Worm (Caenorhabditis elegans): ENCODE data around the gene sand-1.
A peak's percentile ranks its signal among the peaks of the same experiment; 100 is the strongest.

The sand-1 gene

DNA sequence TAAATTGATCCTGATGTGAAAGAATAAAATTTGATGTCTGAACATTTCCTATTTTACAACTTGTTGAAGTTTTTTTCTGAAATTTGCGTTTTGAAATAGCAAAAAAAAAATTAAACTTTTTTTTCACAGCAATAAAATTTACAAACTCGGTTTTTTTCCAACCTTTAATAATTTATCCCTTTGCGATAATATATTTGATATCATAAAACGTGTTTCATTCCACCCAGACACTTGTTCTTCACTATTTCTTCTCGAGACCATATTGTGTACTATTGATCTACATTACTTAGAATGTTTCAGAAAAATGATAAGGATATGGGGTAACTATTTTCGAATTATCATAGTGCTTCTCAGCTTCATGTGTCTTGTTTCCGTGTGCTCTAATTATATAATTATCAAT is 40.5 kb upstream of the sand-1 start, which contains the start of gene Y4C6B.4:
Gene Y4C6B.4, plus strand, starts transcription at position 301 of the 400 bp plus-strand sequence.
- TF ChIP-seq ztf-4 (tag; optimal IDR thresholded peaks at IDR 0.05) = no peak
- TF ChIP-seq hmg-11 (tag; optimal IDR thresholded peaks at IDR 0.05) = no peak
- TF ChIP-seq fkh-10 (GFP tag; optimal IDR thresholded peaks at IDR 0.05) = no peak
- no peak for TF ChIP-seq unc-39 (tag; optimal IDR thresholded peaks at IDR 0.05)
- no peak for TF ChIP-seq fkh-2 (tag; optimal IDR thresholded peaks at IDR 0.05)
- TF ChIP-seq mdl-1 (tag; optimal IDR thresholded peaks at IDR 0.05) = no peak
- TF ChIP-seq lin-15B (tag; optimal IDR thresholded peaks at IDR 0.05) = no peak
- no peak for TF ChIP-seq nfya-1 (tag; optimal IDR thresholded peaks at IDR 0.05; ENCODE audit: insufficient read depth)
- TF ChIP-seq nhr-23 (tag; optimal IDR thresholded peaks at IDR 0.05) = no peak
- no peak for TF ChIP-seq nhr-67 (tag; optimal IDR thresholded peaks at IDR 0.05)
- no peak for TF ChIP-seq nhr-11 (tag; optimal IDR thresholded peaks at IDR 0.05)
- TF ChIP-seq ceh-9 (tag; optimal IDR thresholded peaks at IDR 0.05) = no peak
- no peak for TF ChIP-seq mml-1 (tag; optimal IDR thresholded peaks at IDR 0.05)
- no peak for TF ChIP-seq ztf-11 (tag; optimal IDR thresholded peaks at IDR 0.05)

DNA sequence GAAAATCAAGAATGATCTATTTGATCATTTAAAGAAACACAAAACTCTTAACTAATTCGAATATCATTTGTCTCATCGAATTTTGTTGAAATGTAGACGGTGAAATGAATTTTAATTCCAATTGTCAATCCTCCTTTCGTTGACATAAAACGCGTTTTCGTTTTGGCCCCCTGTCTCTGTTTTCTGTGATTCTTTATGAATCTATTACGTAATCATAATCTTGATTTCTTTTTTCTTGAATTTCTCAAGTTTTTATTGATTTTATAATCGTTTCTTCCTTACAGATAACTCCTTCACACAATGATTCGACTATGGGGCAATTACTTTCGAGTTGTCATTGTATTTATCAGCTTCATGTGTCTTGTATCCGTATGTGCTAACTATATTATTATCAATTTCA is 34.5 kb upstream of the sand-1 start, which contains the start of gene Y4C6B.3:
Gene Y4C6B.3, plus strand, starts transcription at position 301 of the 400 bp plus-strand sequence.
- TF ChIP-seq egl-5 (tag; optimal IDR thresholded peaks at IDR 0.05) (no peak), nhr-76 (tag; optimal IDR thresholded peaks at IDR 0.05) (no peak), fkh-10 (GFP tag; optimal IDR thresholded peaks at IDR 0.05) (no peak), R02D3.7 (tag; optimal IDR thresholded peaks at IDR 0.05) (no peak), eor-1 (tag; optimal IDR thresholded peaks at IDR 0.05) (no peak), unc-39 (tag; optimal IDR thresholded peaks at IDR 0.05) (no peak), elt-3 (tag; optimal IDR thresholded peaks at IDR 0.05) (no peak), daf-12 (tag; optimal IDR thresholded peaks at IDR 0.05) (no peak), nhr-25 (tag; optimal IDR thresholded peaks at IDR 0.05) (no peak), nhr-77 (tag; optimal IDR thresholded peaks at IDR 0.05) (no peak), ceh-82 (tag; optimal IDR thresholded peaks at IDR 0.05) (no peak), lin-39 (tag; optimal IDR thresholded peaks at IDR 0.05) (no peak), pqm-1 (tag; optimal IDR thresholded peaks at IDR 0.05) (no peak)

DNA sequence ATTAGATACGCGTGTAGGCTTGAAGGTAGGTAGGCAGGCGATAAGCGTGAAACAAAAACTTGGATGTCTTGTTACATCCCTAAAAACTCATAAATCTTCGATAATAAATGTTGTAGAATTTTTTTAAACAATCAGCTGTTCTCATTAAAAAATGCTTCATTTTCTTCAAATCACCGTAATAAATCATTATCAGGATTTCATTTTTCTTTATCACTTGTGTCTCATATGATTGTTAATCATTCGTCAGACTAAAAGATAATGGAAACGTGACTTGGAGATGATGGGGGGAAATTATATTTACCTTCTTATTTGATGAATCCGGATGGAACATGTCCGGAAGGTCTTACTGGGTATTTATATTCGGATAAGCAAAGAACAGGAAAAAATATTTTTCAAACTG is 33.2 kb upstream of the sand-1 start:
- TF ChIP-seq elt-1 (tag; optimal IDR thresholded peaks at IDR 0.05) (no peak), fkh-10 (GFP tag; optimal IDR thresholded peaks at IDR 0.05) (no peak), nhr-76 (tag; optimal IDR thresholded peaks at IDR 0.05) (no peak), unc-62 (GFP tag; optimal IDR thresholded peaks at IDR 0.05) (no peak), elt-2 (tag; optimal IDR thresholded peaks at IDR 0.05) (no peak), pqm-1 (tag; optimal IDR thresholded peaks at IDR 0.05) (no peak), nhr-237 (tag; optimal IDR thresholded peaks at IDR 0.05) (no peak), nhr-77 (tag; optimal IDR thresholded peaks at IDR 0.05) (no peak), nhr-12 (tag; optimal IDR thresholded peaks at IDR 0.05) (no peak), nhr-11 (tag; optimal IDR thresholded peaks at IDR 0.05) (no peak), egl-5 (tag; optimal IDR thresholded peaks at IDR 0.05) (no peak), hmg-11 (tag; optimal IDR thresholded peaks at IDR 0.05) (no peak), ama-1 (optimal IDR thresholded peaks at IDR 0.05) (no peak), pha-4 (tag; optimal IDR thresholded peaks at IDR 0.05) (no peak), eor-1 (tag; optimal IDR thresholded peaks at IDR 0.05) (no peak), nhr-28 (tag; optimal IDR thresholded peaks at IDR 0.05) (no peak), fkh-2 (tag; optimal IDR thresholded peaks at IDR 0.05) (no peak)

DNA sequence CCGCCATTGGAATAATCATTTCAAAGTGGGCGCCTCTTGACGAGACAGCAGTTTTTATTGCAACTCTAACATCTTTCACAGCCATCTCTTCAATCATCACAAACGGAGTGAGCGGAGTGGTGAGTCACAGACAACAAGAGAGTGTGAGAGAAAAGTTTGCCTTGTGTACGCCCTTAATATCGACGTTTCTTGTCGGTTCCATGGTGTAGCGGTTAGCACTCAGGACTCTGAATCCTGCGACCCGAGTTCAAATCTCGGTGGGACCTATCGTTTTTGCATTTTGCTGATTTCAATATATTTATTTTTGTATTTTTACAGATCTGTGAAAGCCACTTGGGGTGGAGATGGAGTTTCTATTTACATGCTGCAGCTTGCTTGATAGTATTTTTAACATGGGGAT is 32.1 kb upstream of the sand-1 start:
- TF ChIP-seq tbx-2 (tag; optimal IDR thresholded peaks at IDR 0.05) = no peak
- TF ChIP-seq hmg-11 (tag; optimal IDR thresholded peaks at IDR 0.05) = peak; percentile 56
- no peak for TF ChIP-seq nhr-77 (tag; optimal IDR thresholded peaks at IDR 0.05)
- TF ChIP-seq egl-5 (tag; optimal IDR thresholded peaks at IDR 0.05) = peak; percentile 46
- no peak for TF ChIP-seq eor-1 (tag; optimal IDR thresholded peaks at IDR 0.05)
- TF ChIP-seq nhr-25 (tag; optimal IDR thresholded peaks at IDR 0.05) = peak; percentile 34
- TF ChIP-seq snpc-4 (tag; optimal IDR thresholded peaks at IDR 0.05) = peak; percentile 9
- TF ChIP-seq lin-15B (tag; optimal IDR thresholded peaks at IDR 0.05) = peak; percentile 40
- no peak for TF ChIP-seq nhr-11 (tag; optimal IDR thresholded peaks at IDR 0.05)
- peak; percentile 42 for TF ChIP-seq lsy-12 (tag; optimal IDR thresholded peaks at IDR 0.05)
- TF ChIP-seq elt-2 (tag; optimal IDR thresholded peaks at IDR 0.05) = peak; percentile 10
- no peak for TF ChIP-seq ama-1 (optimal IDR thresholded peaks at IDR 0.05)
- TF ChIP-seq jun-1 (tag; optimal IDR thresholded peaks at IDR 0.05) = peak; percentile 23
- peak; percentile 52 for TF ChIP-seq pqm-1 (tag; optimal IDR thresholded peaks at IDR 0.05)
- TF ChIP-seq nhr-23 (tag; optimal IDR thresholded peaks at IDR 0.05) = no peak
- peak; percentile 57 for TF ChIP-seq nhr-43 (tag; optimal IDR thresholded peaks at IDR 0.05; ENCODE audit: poor library complexity, severe bottlenecking)
- TF ChIP-seq skn-1 (tag; optimal IDR thresholded peaks at IDR 0.05) = peak; percentile 39
- TF ChIP-seq nfya-1 (tag; optimal IDR thresholded peaks at IDR 0.05; ENCODE audit: insufficient read depth) = peak; percentile 63
- no peak for TF ChIP-seq unc-62 (GFP tag; optimal IDR thresholded peaks at IDR 0.05)
- TF ChIP-seq pha-4 (tag; optimal IDR thresholded peaks at IDR 0.05) = peak; percentile 63
